Worm (Caenorhabditis elegans) whole organism, L1 larva: ENCODE measurements around the gene F28F9.2.

Experiments used
- C04F5.9 ChIP-seq: sonication (generic microtip); optimal IDR thresholded peaks from 2 replicates; lab custom pipeline; 2016; ENCODE audit warnings: missing genetic modification characterization, missing compliant biosample characterization
- F16B12.6 ChIP-seq: fragments of 150-350 bp; optimal IDR thresholded peaks from 2 replicates; lab custom pipeline; 2014; ENCODE audit warnings: missing biosample characterization, missing genetic modification characterization
- aly-2 ChIP-seq: fragments of 150-350 bp; optimal IDR thresholded peaks from 2 replicates; lab custom pipeline; 2014; ENCODE audit warnings: missing biosample characterization, missing genetic modification characterization
- ceh-8 ChIP-seq: fragments of 200-800 bp; sonication (Bioruptor generic); optimal IDR thresholded peaks from 2 replicates; lab custom pipeline; 2018; ENCODE audit warnings: mild to moderate bottlenecking, missing genetic modification characterization, moderate library complexity, missing compliant biosample characterization
- fkh-10 ChIP-seq: sonication (generic microtip); optimal IDR thresholded peaks from 2 replicates; lab custom pipeline; 2017; ENCODE audit warnings: missing biosample characterization, missing genetic modification reagents, missing genetic modification characterization
- mdl-1 ChIP-seq, 2 experiments: fragments of 150-350 bp; optimal IDR thresholded peaks; 2 replicates each; lab custom pipeline; 2014 to 2017; ENCODE audit warnings: missing biosample characterization in 2 of 2, missing genetic modification characterization in 2 of 2, inconsistent platforms in 1 of 2
- mep-1 ChIP-seq: fragments of 150-350 bp; optimal IDR thresholded peaks from 2 replicates; lab custom pipeline; 2014; ENCODE audit warnings: missing biosample characterization, missing genetic modification characterization
- nhr-12 ChIP-seq: sonication (generic microtip); optimal IDR thresholded peaks from 2 replicates; lab custom pipeline; 2017; ENCODE audit warnings: missing biosample characterization, missing genetic modification characterization
- nhr-77 ChIP-seq: fragments of 150-350 bp; optimal IDR thresholded peaks from 2 replicates; lab custom pipeline; 2014; ENCODE audit warnings: missing biosample characterization, missing genetic modification characterization
- zag-1 ChIP-seq: fragments of 150-350 bp; optimal IDR thresholded peaks from 2 replicates; lab custom pipeline; 2014; ENCODE audit warnings: missing biosample characterization, missing genetic modification characterization

- TF ChIP-seq C04F5.9 (tag; lab: Kevin White, UChicago) (no peak), F16B12.6 (tag; lab: Kevin White, UChicago) (no peak), ceh-8 (GFP tag; lab: Kevin White, UChicago) (no peak), aly-2 (no peak), nhr-12 (tag; lab: Kevin White, UChicago) (no peak), zag-1 (tag; lab: Kevin White, UChicago) (no peak), nhr-77 (tag; lab: Kevin White, UChicago) (no peak), fkh-10 (no peak), mep-1 (tag; lab: Kevin White, UChicago) (no peak), mdl-1 (tag; optimal IDR thresholded peaks at IDR 0.05; lab: Kevin White, UChicago) (no peak)
These were observed 34.2 kb downstream of the F28F9.2 start, which contains the start of gene F37C4.5 for ce11 chrIV:3873706-3874105.
